Worm (Caenorhabditis elegans) whole organism, young adult: ENCODE results near the gene vps-52.

Source experiments
- ama-1 ChIP-seq, 3 experiments: fragments of 150-350 bp in 1 of 3; sonication (generic microtip) in 2 of 3; optimal IDR thresholded peaks; 2 replicates each; lab custom pipeline; 2014 to 2018; ENCODE audit warnings: missing biosample characterization in 2 of 3, missing genetic modification characterization in 2 of 3, missing genetic modification reagents in 2 of 3
- atf-7 ChIP-seq: sonication (generic microtip); optimal IDR thresholded peaks from 2 replicates; lab custom pipeline; 2017; ENCODE audit warnings: mild to moderate bottlenecking, missing genetic modification characterization, missing compliant biosample characterization
- efl-1 ChIP-seq: fragments of 150-350 bp; optimal IDR thresholded peaks from 2 replicates; lab custom pipeline; 2014; ENCODE audit warnings: missing biosample characterization, missing genetic modification reagents, missing genetic modification characterization
- gei-17 ChIP-seq: fragments of 200-800 bp; sonication (Bioruptor generic); optimal IDR thresholded peaks from 2 replicates; lab custom pipeline; 2018; ENCODE audit warnings: mild to moderate bottlenecking, missing genetic modification characterization, missing compliant biosample characterization
- hlh-26 ChIP-seq: fragments of 200-800 bp; sonication (Bioruptor generic); conservative IDR thresholded peaks from 2 replicates; pipeline ENCODE4 v1.3.6; 2022; ENCODE audit warnings: missing genetic modification reagents, missing genetic modification characterization, missing compliant biosample characterization
- madf-6 ChIP-seq: fragments of 200-800 bp; sonication (Bioruptor generic); IDR thresholded peaks from 2 replicates; pipeline ENCODE4 v1.3.6; 2022; ENCODE audit warnings: missing genetic modification reagents, missing genetic modification characterization, missing compliant biosample characterization
- nfya-1 ChIP-seq: sonication (generic microtip); optimal IDR thresholded peaks from 2 replicates; lab custom pipeline; 2017; ENCODE audit warnings: antibody characterized with exemption, missing compliant biosample characterization, missing genetic modification characterization, borderline replicate concordance; ENCODE audit not compliant: insufficient read depth
- nfyb-1 ChIP-seq: fragments of 200-800 bp; sonication (Bioruptor generic); IDR thresholded peaks from 2 replicates; pipeline ENCODE4 v1.3.6; 2022; ENCODE audit warnings: missing genetic modification reagents, missing genetic modification characterization, missing compliant biosample characterization
- nhr-80 ChIP-seq: sonication (generic microtip); optimal IDR thresholded peaks from 2 replicates; lab custom pipeline; 2016; ENCODE audit warnings: missing genetic modification characterization, missing compliant biosample characterization
- pha-4 ChIP-seq: fragments of 150-350 bp; sonication (generic microtip); optimal IDR thresholded peaks from 2 replicates; lab custom pipeline; 2014; ENCODE audit warnings: missing biosample characterization, missing genetic modification reagents, missing genetic modification characterization
- tbp1 ChIP-seq: fragments of 200-800 bp; sonication (Bioruptor generic); optimal IDR thresholded peaks from 2 replicates; lab custom pipeline; 2018; ENCODE audit warnings: mild to moderate bottlenecking, missing genetic modification characterization, missing compliant biosample characterization
- unc-130 ChIP-seq: sonication (generic microtip); optimal IDR thresholded peaks from 2 replicates; lab custom pipeline; 2016; ENCODE audit warnings: missing genetic modification reagents, missing genetic modification characterization, missing compliant biosample characterization
- xnd-1 ChIP-seq: sonication (generic microtip); optimal IDR thresholded peaks from 2 replicates; lab custom pipeline; 2016; ENCODE audit warnings: missing genotype, missing genetic modification reagents, missing genetic modification characterization, missing compliant biosample characterization
- ztf-18 ChIP-seq: sonication (generic microtip); optimal IDR thresholded peaks from 2 replicates; lab custom pipeline; 2016; ENCODE audit warnings: missing genotype, mild to moderate bottlenecking, missing genetic modification characterization, missing compliant biosample characterization

DNA sequence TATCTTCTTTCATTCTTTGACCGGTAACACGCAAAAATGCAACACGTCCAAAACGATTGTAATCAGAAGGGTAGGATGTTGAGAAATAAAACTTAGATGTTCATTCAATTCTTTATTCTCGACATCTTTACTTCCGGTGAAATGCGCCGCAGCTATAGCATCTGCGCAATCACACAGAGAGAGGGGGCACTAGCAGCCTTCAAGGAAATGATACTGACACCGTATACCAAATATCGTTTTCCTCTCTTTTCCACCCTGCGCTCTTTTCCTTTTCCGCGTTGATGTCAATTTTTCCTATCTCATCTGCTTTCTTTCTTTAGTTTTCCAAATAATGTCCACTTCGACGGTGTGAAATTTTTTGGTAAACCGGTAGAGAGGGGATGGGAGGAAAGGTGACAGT, 25.6 kb downstream of the vps-52 start:
- TF ChIP-seq ama-1 (optimal IDR thresholded peaks at IDR 0.05; lab: Kevin White, UChicago) (no peak), ama-1 (GFP tag; optimal IDR thresholded peaks at IDR 0.05; lab: Kevin White, UChicago) (no peak), ztf-18 (tag; lab: Kevin White, UChicago) (no peak), nfyb-1 (GFP tag; lab: Robert Waterston, UW) (no peak), xnd-1 (tag; lab: Kevin White, UChicago) (no peak), atf-7 (tag; lab: Kevin White, UChicago) (no peak), efl-1 (GFP tag; lab: Kevin White, UChicago) (no peak), madf-6 (GFP tag; lab: Robert Waterston, UW) (no peak), pha-4 (no peak), unc-130 (GFP tag; lab: Kevin White, UChicago) (no peak), gei-17 (GFP tag; lab: Kevin White, UChicago) (no peak), nhr-80 (no peak), hlh-26 (GFP tag; lab: Robert Waterston, UW) (no peak), nfya-1 (tag; lab: Kevin White, UChicago) (no peak), tbp1 (GFP tag; lab: Kevin White, UChicago) (no peak)
